Fruit fly (Drosophila melanogaster) whole organism, embryonic: ENCODE data around the gene RhoGAP18B.

Experiments
- Bdp1 ChIP-seq: fragments of 200-800 bp; sonication (Bioruptor generic); optimal IDR thresholded peaks from 3 replicates; lab custom pipeline; 2016; ENCODE audit warnings: missing biosample characterization, missing genetic modification characterization
- CG10431 ChIP-seq: fragments of 200-800 bp; sonication (Bioruptor generic); optimal IDR thresholded peaks from 3 replicates; lab custom pipeline; 2018; ENCODE audit warnings: missing biosample characterization, mild to moderate bottlenecking, missing genetic modification characterization
- CG11247 ChIP-seq: fragments of 200-800 bp; sonication (Bioruptor generic); IDR thresholded peaks from 2 replicates; pipeline ENCODE4 v1.3.6; 2022; ENCODE audit warnings: missing biosample characterization, missing genetic modification characterization
- CG12104 ChIP-seq: fragments of 200-800 bp; sonication (Bioruptor generic); optimal IDR thresholded peaks from 3 replicates; lab custom pipeline; 2016; ENCODE audit warnings: missing biosample characterization, missing genetic modification characterization
- CG12299 ChIP-seq: fragments of 200-800 bp; sonication (Bioruptor generic); optimal IDR thresholded peaks from 2 replicates; lab custom pipeline; 2018; ENCODE audit warnings: missing biosample characterization, mild to moderate bottlenecking, missing genetic modification characterization
- CG13775 ChIP-seq: fragments of 200-800 bp; sonication (Bioruptor generic); optimal IDR thresholded peaks from 3 replicates; lab custom pipeline; 2017; ENCODE audit warnings: missing biosample characterization, mild to moderate bottlenecking, missing genetic modification characterization
- CG14441 ChIP-seq: fragments of 200-800 bp; sonication (Bioruptor generic); IDR thresholded peaks from 2 replicates; pipeline ENCODE4 v1.3.6; 2022; ENCODE audit warnings: missing biosample characterization, missing genetic modification characterization
- CG15479 ChIP-seq: fragments of 200-800 bp; sonication (Bioruptor generic); optimal IDR thresholded peaks from 3 replicates; lab custom pipeline; 2019; ENCODE audit warnings: missing biosample characterization, mild to moderate bottlenecking, missing genetic modification characterization, moderate library complexity
- CG1603 ChIP-seq: fragments of 200-800 bp; sonication (Bioruptor generic); optimal IDR thresholded peaks from 2 replicates; lab custom pipeline; 2019; ENCODE audit warnings: missing biosample characterization, mild to moderate bottlenecking, missing genetic modification characterization, moderate library complexity
- CG16813 ChIP-seq: fragments of 200-800 bp; sonication (Bioruptor generic); IDR thresholded peaks from 3 replicates; pipeline ENCODE4 v1.3.6; 2022; ENCODE audit warnings: missing biosample characterization, missing genetic modification characterization; ENCODE audit not compliant: partially characterized antibody
- CG17361 ChIP-seq: fragments of 200-800 bp; sonication (Bioruptor generic); IDR thresholded peaks from 3 replicates; pipeline ENCODE4 v1.3.6; 2022; ENCODE audit warnings: missing biosample characterization, missing genetic modification characterization
- CG17802 ChIP-seq: fragments of 200-800 bp; sonication (Bioruptor generic); optimal IDR thresholded peaks from 2 replicates; lab custom pipeline; 2018; ENCODE audit warnings: missing biosample characterization, mild to moderate bottlenecking, missing genetic modification characterization, moderate library complexity
- CG2116 ChIP-seq: fragments of 200-800 bp; sonication (Bioruptor generic); optimal IDR thresholded peaks from 3 replicates; lab custom pipeline; 2018; ENCODE audit warnings: missing biosample characterization, mild to moderate bottlenecking, missing genetic modification characterization
- CG3065 ChIP-seq: fragments of 200-800 bp; sonication (Bioruptor generic); optimal IDR thresholded peaks from 2 replicates; lab custom pipeline; 2016; ENCODE audit warnings: missing biosample characterization, missing genetic modification characterization
- CG3995 ChIP-seq: fragments of 200-800 bp; sonication (Bioruptor generic); optimal IDR thresholded peaks from 3 replicates; lab custom pipeline; 2016; ENCODE audit warnings: missing biosample characterization, missing genetic modification characterization
- CG4360 ChIP-seq: fragments of 200-800 bp; sonication (Bioruptor generic); IDR thresholded peaks from 2 replicates; pipeline ENCODE4 v1.3.6; 2022; ENCODE audit warnings: missing biosample characterization, missing genetic modification characterization
- CG9609 ChIP-seq: fragments of 200-800 bp; sonication (Bioruptor generic); optimal IDR thresholded peaks from 3 replicates; lab custom pipeline; 2016; ENCODE audit warnings: missing biosample characterization, missing genetic modification characterization
- CG9876 ChIP-seq: fragments of 200-800 bp; sonication (Bioruptor generic); optimal IDR thresholded peaks from 2 replicates; lab custom pipeline; 2016; ENCODE audit warnings: missing biosample characterization, missing genetic modification characterization
- D ChIP-seq, 2 experiments: fragments of 200-800 bp in 1 of 2; fragments of >200 bp in 1 of 2; sonication (Bioruptor generic) in 1 of 2; optimal IDR thresholded peaks; 2 replicates in 1 of 2; 3 replicates in 1 of 2; lab custom pipeline; 2017; ENCODE audit warnings: mild to moderate bottlenecking in 1 of 2, missing biosample characterization in 1 of 2, missing genetic modification characterization in 1 of 2, missing genetic modification reagents in 1 of 2
- Doc2 ChIP-seq: fragments of 200-800 bp; sonication (Bioruptor generic); IDR thresholded peaks from 2 replicates; pipeline ENCODE4 v1.3.6; 2022; ENCODE audit warnings: missing biosample characterization, missing genetic modification characterization
- Dref ChIP-seq: fragments of 200-800 bp; sonication (Bioruptor generic); IDR thresholded peaks from 2 replicates; pipeline ENCODE4 v1.3.6; 2022; ENCODE audit warnings: missing biosample characterization, missing genetic modification characterization
- Hmx ChIP-seq: fragments of 200-800 bp; sonication (Bioruptor generic); optimal IDR thresholded peaks from 2 replicates; lab custom pipeline; 2016; ENCODE audit warnings: missing biosample characterization, missing genetic modification characterization
- Jarid2 ChIP-seq: fragments of 200-800 bp; sonication (Bioruptor generic); optimal IDR thresholded peaks from 3 replicates; lab custom pipeline; 2017; ENCODE audit warnings: mild to moderate bottlenecking, missing biosample characterization, missing genetic modification reagents, missing genetic modification characterization
- Med ChIP-seq: fragments of 200-800 bp; sonication (Bioruptor generic); peaks from one replicate; lab custom pipeline; 2016; ENCODE audit warnings: missing biosample characterization, missing genetic modification characterization, mild to moderate bottlenecking, inconsistent platforms, moderate library complexity
- Nf-YC ChIP-seq: fragments of 200-800 bp; optimal IDR thresholded peaks from 3 replicates; lab custom pipeline; 2019; ENCODE audit warnings: missing biosample characterization, mild to moderate bottlenecking, missing genetic modification characterization, moderate library complexity
- Opbp ChIP-seq: fragments of 200-800 bp; sonication (Bioruptor generic); IDR thresholded peaks from 3 replicates; pipeline ENCODE4 v1.3.6; 2022; ENCODE audit warnings: missing biosample characterization, missing genetic modification characterization; ENCODE audit not compliant: partially characterized antibody
- Scr ChIP-seq: fragments of 200-800 bp; sonication (Bioruptor generic); IDR thresholded peaks from 2 replicates; pipeline ENCODE4 v1.3.6; 2022; ENCODE audit warnings: missing biosample characterization, missing genetic modification characterization; ENCODE audit not compliant: partially characterized antibody
- Side ChIP-seq: fragments of 200-800 bp; sonication (Bioruptor generic); optimal IDR thresholded peaks from 2 replicates; lab custom pipeline; 2016; ENCODE audit warnings: missing biosample characterization, missing genetic modification characterization
- Sry-δ ChIP-seq: fragments of 200-800 bp; sonication (Bioruptor generic); optimal IDR thresholded peaks from 2 replicates; lab custom pipeline; 2016; ENCODE audit warnings: missing biosample characterization, missing genetic modification characterization
- chn ChIP-seq: fragments of 200-800 bp; sonication (Bioruptor generic); optimal IDR thresholded peaks from 2 replicates; lab custom pipeline; 2016; ENCODE audit warnings: missing biosample characterization, missing genetic modification characterization
- exex ChIP-seq: fragments of 200-800 bp; sonication (Bioruptor generic); optimal IDR thresholded peaks from 4 replicates; lab custom pipeline; 2018; ENCODE audit warnings: missing biosample characterization, mild to moderate bottlenecking, missing genetic modification characterization, moderate library complexity
- eyg ChIP-seq: fragments of 200-800 bp; sonication (Bioruptor generic); optimal IDR thresholded peaks from 3 replicates; lab custom pipeline; 2016; ENCODE audit warnings: missing biosample characterization, missing genetic modification characterization
- grn ChIP-seq: fragments of 200-800 bp; sonication (Bioruptor generic); optimal IDR thresholded peaks from 3 replicates; lab custom pipeline; 2017; ENCODE audit warnings: missing biosample characterization, missing genetic modification characterization
- gro ChIP-seq: fragments of 200-800 bp; sonication (Bioruptor generic); optimal IDR thresholded peaks from 2 replicates; lab custom pipeline; 2016; ENCODE audit warnings: missing biosample characterization, missing genetic modification characterization
- hth ChIP-seq: fragments of >200 bp; optimal IDR thresholded peaks from 2 replicates; lab custom pipeline; 2017; ENCODE audit warnings: inconsistent platforms
- ind ChIP-seq: fragments of 200-800 bp; sonication (Bioruptor generic); optimal IDR thresholded peaks from 3 replicates; lab custom pipeline; 2016; ENCODE audit warnings: missing biosample characterization, missing genetic modification characterization
- ken ChIP-seq: fragments of 200-800 bp; sonication (Bioruptor generic); IDR thresholded peaks from 3 replicates; pipeline ENCODE4 v1.3.6; 2022; ENCODE audit warnings: missing biosample characterization, missing genetic modification characterization
- kni ChIP-seq: fragments of 200-800 bp; sonication (Bioruptor generic); optimal IDR thresholded peaks from 3 replicates; lab custom pipeline; 2017; ENCODE audit warnings: mild to moderate bottlenecking, missing biosample characterization, missing genetic modification reagents, missing genetic modification characterization
- mld ChIP-seq: fragments of 200-800 bp; sonication (Bioruptor generic); IDR thresholded peaks from 3 replicates; pipeline ENCODE4 v1.3.6; 2022; ENCODE audit warnings: missing biosample characterization, missing genetic modification characterization; ENCODE audit not compliant: partially characterized antibody
- oc ChIP-seq: fragments of 200-800 bp; sonication (Bioruptor generic); optimal IDR thresholded peaks from 2 replicates; lab custom pipeline; 2018; ENCODE audit warnings: missing biosample characterization, mild to moderate bottlenecking, missing genetic modification characterization, moderate library complexity
- odd ChIP-seq: fragments of 200-800 bp; sonication (Bioruptor generic); optimal IDR thresholded peaks from 2 replicates; lab custom pipeline; 2017; ENCODE audit warnings: missing biosample characterization, mild to moderate bottlenecking, missing genetic modification characterization
- phol ChIP-seq: fragments of 200-800 bp; sonication (Bioruptor generic); optimal IDR thresholded peaks from 3 replicates; lab custom pipeline; 2018; ENCODE audit warnings: missing biosample characterization, mild to moderate bottlenecking, missing genetic modification characterization, moderate library complexity
- sens ChIP-seq: fragments of 200-800 bp; sonication (Bioruptor generic); peaks from one replicate; lab custom pipeline; 2016; ENCODE audit warnings: missing biosample characterization, missing genetic modification characterization
- tap ChIP-seq: fragments of 200-800 bp; optimal IDR thresholded peaks from 3 replicates; lab custom pipeline; 2019; ENCODE audit warnings: missing biosample characterization, mild to moderate bottlenecking, missing genetic modification characterization, moderate library complexity
- trem ChIP-seq: fragments of 200-800 bp; optimal IDR thresholded peaks from 3 replicates; lab custom pipeline; 2019; ENCODE audit warnings: missing biosample characterization, mild to moderate bottlenecking, missing genetic modification characterization, moderate library complexity
- zfh2 ChIP-seq: fragments of 200-800 bp; sonication (Bioruptor generic); optimal IDR thresholded peaks from 2 replicates; lab custom pipeline; 2016; ENCODE audit warnings: missing biosample characterization, missing genetic modification characterization

Gene RhoGAP18B

DNA sequence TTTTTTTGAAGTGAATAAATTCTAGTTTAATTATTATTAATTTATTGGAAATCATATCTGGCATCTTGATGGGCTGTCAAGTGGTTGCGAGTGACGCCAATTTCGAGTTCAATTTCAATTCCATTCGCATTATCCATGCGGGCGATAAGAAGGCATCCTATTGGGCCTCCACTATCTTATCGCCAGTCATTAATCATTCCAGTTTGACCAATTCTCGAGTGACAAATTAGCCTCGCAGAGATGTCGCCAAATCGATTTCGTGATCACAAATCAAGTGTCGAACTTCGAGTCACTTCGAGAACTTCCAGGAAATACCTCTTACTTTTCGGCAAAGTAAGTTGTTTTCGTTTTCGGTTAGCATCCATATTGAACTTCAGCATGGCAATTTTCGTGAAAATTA, 49.8 kb upstream of the RhoGAP18B start (continued):
- no peak for TF ChIP-seq CG11247 (GFP tag; lab: Robert Waterston, UW)
- TF ChIP-seq CG13775 (GFP tag; lab: Kevin White, UChicago), result no peak
- no peak for TF ChIP-seq CG15479 (GFP tag; lab: Kevin White, UChicago)
- no peak for TF ChIP-seq Bdp1 (GFP tag; lab: Kevin White, UChicago)
- no peak for TF ChIP-seq Scr (GFP tag; lab: Robert Waterston, UW)
- no peak for TF ChIP-seq CG10431
- no peak for TF ChIP-seq Jarid2 (GFP tag; lab: Kevin White, UChicago)
- no peak for TF ChIP-seq CG3065 (GFP tag; lab: Kevin White, UChicago)
- TF ChIP-seq mld (GFP tag; lab: Robert Waterston, UW), result no peak
- TF ChIP-seq CG3995 (GFP tag; lab: Kevin White, UChicago), result peak; percentile 14
- no peak for TF ChIP-seq Sry-δ
- no peak for TF ChIP-seq chn (GFP tag; lab: Kevin White, UChicago)
- TF ChIP-seq CG12299, result no peak
- no peak for TF ChIP-seq Doc2 (GFP tag; lab: Robert Waterston, UW)
- TF ChIP-seq ken, result no peak

dm6 chrX:19215215-19215614, 48.3 kb upstream of the RhoGAP18B start, which contains the start of gene Muc18B:
Gene Muc18B, plus strand, starts transcription at chrX:19215515.
- TF ChIP-seq D (optimal IDR thresholded peaks at IDR 0.05; lab: Kevin White, UChicago) (no peak), D (GFP tag; optimal IDR thresholded peaks at IDR 0.05; lab: Kevin White, UChicago) (no peak), CG12104 (GFP tag; lab: Kevin White, UChicago) (no peak), kni (GFP tag; lab: Kevin White, UChicago) (no peak), CG14441 (GFP tag; lab: Robert Waterston, UW) (no peak), grn (GFP tag; lab: Kevin White, UChicago) (peak; percentile 38), CG2116 (no peak), Hmx (no peak), CG4360 (no peak), exex (tag; lab: Kevin White, UChicago) (peak; percentile 34), CG17802 (tag; lab: Kevin White, UChicago) (no peak), odd (no peak)

- TF ChIP-seq CG9609 (GFP tag; lab: Kevin White, UChicago) (no peak), Med (GFP tag; lab: Kevin White, UChicago) (peak; percentile 15), hth (lab: Kevin White, UChicago) (no peak), CG17361 (GFP tag; lab: Robert Waterston, UW) (no peak), tap (tag; lab: Kevin White, UChicago) (no peak), CG10431 (no peak)
Measured at dm6 chrX:19212954-19213353, 46.1 kb upstream of the RhoGAP18B start, which contains the start of gene Mur18B. Gene Mur18B, plus strand, starts transcription at chrX:19213254.

DNA sequence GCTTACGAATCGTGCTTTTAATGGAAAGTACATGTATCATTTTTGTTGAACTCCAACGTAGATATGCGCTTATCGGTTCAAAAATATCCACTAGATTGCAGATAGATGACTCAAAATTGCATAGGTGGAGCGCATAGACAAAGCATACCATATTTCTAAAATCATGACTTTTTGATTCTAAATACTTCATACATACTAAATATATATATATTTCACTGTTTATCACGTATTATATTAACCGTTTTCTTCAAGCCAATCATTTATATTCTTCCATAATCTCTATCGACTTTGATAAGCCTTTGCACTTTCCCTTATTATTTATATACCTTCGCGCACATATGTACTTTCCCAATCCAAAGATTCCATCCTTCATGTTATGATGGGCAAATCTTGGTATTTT, 45.1 kb upstream of the RhoGAP18B start, which contains the start of gene CG14195:
TSS of gene CG14195 (minus strand) at position 101 of the 400 bp plus-strand sequence.
- TF ChIP-seq Dref (GFP tag; lab: Robert Waterston, UW) (no peak), oc (tag; lab: Kevin White, UChicago) (no peak), CG16813 (GFP tag; lab: Robert Waterston, UW) (no peak)

dm6 chrX:19208014-19208413, 41.1 kb upstream of the RhoGAP18B start, which contains the start of gene Ulp1:
Gene Ulp1, minus strand, starts transcription at chrX:19208187.
- TF ChIP-seq eyg (GFP tag; lab: Kevin White, UChicago) (no peak), CG9876 (GFP tag; lab: Kevin White, UChicago) (peak; percentile 4), ind (GFP tag; lab: Kevin White, UChicago) (peak; percentile 18), trem (peak; percentile 58), phol (tag; lab: Kevin White, UChicago) (peak; percentile 37), Opbp (GFP tag; lab: Robert Waterston, UW) (peak; percentile 62; the same call in 2 of the 3 replicates), gro (GFP tag; lab: Kevin White, UChicago) (peak; percentile 29), CG1603 (peak; percentile 78), zfh2 (peak; percentile 15), Nf-YC (tag; lab: Kevin White, UChicago) (no peak), sens (peak; percentile 71), Side (GFP tag; lab: Kevin White, UChicago) (no peak)
